Worm (Caenorhabditis elegans) whole organism, L1 larva: ENCODE data around the gene dsh-1.

ENCODE experiments used
- C04F5.9 ChIP-seq: sonication (generic microtip); optimal IDR thresholded peaks from 2 replicates; lab custom pipeline; 2016; ENCODE audit warnings: missing genetic modification characterization, missing compliant biosample characterization
- C34B4.2 ChIP-seq: sonication (generic microtip); optimal IDR thresholded peaks from 2 replicates; lab custom pipeline; 2017; ENCODE audit warnings: mild to moderate bottlenecking, missing genetic modification characterization, missing compliant biosample characterization
- blmp-1 ChIP-seq: fragments of 150-350 bp; optimal IDR thresholded peaks from 2 replicates; lab custom pipeline; 2014; ENCODE audit warnings: missing biosample characterization, missing genetic modification characterization
- ceh-8 ChIP-seq: fragments of 200-800 bp; sonication (Bioruptor generic); optimal IDR thresholded peaks from 2 replicates; lab custom pipeline; 2018; ENCODE audit warnings: mild to moderate bottlenecking, missing genetic modification characterization, moderate library complexity, missing compliant biosample characterization
- ceh-82 ChIP-seq, 3 experiments: fragments of 150-350 bp in 1 of 3; sonication (generic microtip) in 2 of 3; optimal IDR thresholded peaks; 2 replicates each; lab custom pipeline; 2014 to 2017; ENCODE audit warnings: missing biosample characterization in 3 of 3, missing genetic modification characterization in 3 of 3
- efl-1 ChIP-seq, 4 experiments: fragments of 150-350 bp; optimal IDR thresholded peaks in 3 of 4; peaks in 1 of 4; 1 replicate in 1 of 4; 2 replicates in 3 of 4; lab custom pipeline; 2014; ENCODE audit warnings: missing biosample characterization in 2 of 4, missing genetic modification characterization in 2 of 4, missing genetic modification reagents in 2 of 4
- efl-3 ChIP-seq: fragments of 200-800 bp; sonication (Bioruptor generic); optimal IDR thresholded peaks from 2 replicates; lab custom pipeline; 2018; ENCODE audit warnings: mild to moderate bottlenecking, missing genetic modification characterization, missing compliant biosample characterization
- elt-2 ChIP-seq: sonication (generic microtip); optimal IDR thresholded peaks from 2 replicates; lab custom pipeline; 2016; ENCODE audit warnings: missing genetic modification characterization, mild to moderate bottlenecking, inconsistent platforms, missing compliant biosample characterization, missing genetic modification reagents
- ets-5 ChIP-seq: fragments of 200-800 bp; sonication (Bioruptor generic); IDR thresholded peaks from 2 replicates; pipeline ENCODE4 v1.3.6; 2022; ENCODE audit warnings: missing genetic modification characterization, missing compliant biosample characterization
- hlh-4 ChIP-seq: sonication (generic microtip); optimal IDR thresholded peaks from 2 replicates; lab custom pipeline; 2016; ENCODE audit warnings: mild to moderate bottlenecking, missing genetic modification characterization, missing compliant biosample characterization
- irx-1 ChIP-seq: sonication (generic microtip); optimal IDR thresholded peaks from 2 replicates; lab custom pipeline; 2016; ENCODE audit warnings: missing genetic modification characterization, missing compliant biosample characterization
- isw-1 ChIP-seq: fragments of 200-800 bp; sonication (Bioruptor generic); IDR thresholded peaks from 2 replicates; pipeline ENCODE4 v1.3.6; 2022; ENCODE audit warnings: missing genetic modification characterization, missing compliant biosample characterization
- jun-1 ChIP-seq: fragments of 150-350 bp; optimal IDR thresholded peaks from 2 replicates; lab custom pipeline; 2014; ENCODE audit warnings: missing biosample characterization, missing genetic modification reagents, missing genetic modification characterization
- lin-14 ChIP-seq: fragments of 200-800 bp; sonication (Bioruptor generic); optimal IDR thresholded peaks from 2 replicates; lab custom pipeline; 2018; ENCODE audit warnings: mild to moderate bottlenecking, missing genetic modification characterization, moderate library complexity, missing compliant biosample characterization
- lin-35 ChIP-seq, 2 experiments: fragments of 150-350 bp; optimal IDR thresholded peaks; 2 replicates each; lab custom pipeline; 2014; ENCODE audit warnings: missing biosample characterization in 2 of 2, missing genetic modification characterization in 2 of 2, missing genetic modification reagents in 2 of 2
- lir-3 ChIP-seq: sonication (generic microtip); optimal IDR thresholded peaks from 2 replicates; lab custom pipeline; 2016; ENCODE audit warnings: mild to moderate bottlenecking, missing genetic modification characterization, moderate library complexity, missing compliant biosample characterization; ENCODE audit not compliant: poor library complexity
- mab-9 ChIP-seq: fragments of 200-800 bp; sonication (Bioruptor generic); IDR thresholded peaks from 2 replicates; pipeline ENCODE4 v1.3.6; 2022; ENCODE audit warnings: missing genetic modification reagents, missing genetic modification characterization, missing compliant biosample characterization
- mef-2 ChIP-seq: fragments of 150-350 bp; optimal IDR thresholded peaks from 2 replicates; lab custom pipeline; 2014; ENCODE audit warnings: missing biosample characterization, missing genetic modification characterization
- nhr-11 ChIP-seq: fragments of 150-350 bp; optimal IDR thresholded peaks from 2 replicates; lab custom pipeline; 2014; ENCODE audit warnings: missing biosample characterization, missing genetic modification characterization
- nhr-19 ChIP-seq: fragments of 200-800 bp; sonication (Bioruptor generic); conservative IDR thresholded peaks from 2 replicates; pipeline ENCODE4 v1.3.6; 2022; ENCODE audit warnings: missing genetic modification characterization, missing compliant biosample characterization
- nhr-71 ChIP-seq: sonication (generic microtip); optimal IDR thresholded peaks from 2 replicates; lab custom pipeline; 2016; ENCODE audit warnings: mild to moderate bottlenecking, missing genetic modification characterization, moderate library complexity, missing compliant biosample characterization
- nhr-85 ChIP-seq: sonication (generic microtip); peaks from one replicate; lab custom pipeline; 2016; ENCODE audit warnings: missing genetic modification characterization, inconsistent platforms, missing compliant biosample characterization
- pax-3 ChIP-seq: fragments of 200-800 bp; sonication (Bioruptor generic); optimal IDR thresholded peaks from 2 replicates; lab custom pipeline; 2018; ENCODE audit warnings: mild to moderate bottlenecking, missing genetic modification characterization, moderate library complexity, missing compliant biosample characterization
- pqm-1 ChIP-seq: sonication (generic microtip); optimal IDR thresholded peaks from 3 replicates; lab custom pipeline; 2017; ENCODE audit warnings: missing biosample characterization, missing genetic modification characterization
- rnt-1 ChIP-seq: sonication (generic microtip); optimal IDR thresholded peaks from 2 replicates; lab custom pipeline; 2016; ENCODE audit warnings: mild to moderate bottlenecking, missing genetic modification characterization, moderate library complexity, missing compliant biosample characterization
- snpc-4 ChIP-seq: fragments of 150-350 bp; optimal IDR thresholded peaks from 2 replicates; lab custom pipeline; 2014; ENCODE audit warnings: missing biosample characterization, missing genetic modification characterization
- sox-4 ChIP-seq: sonication (generic microtip); optimal IDR thresholded peaks from 2 replicates; lab custom pipeline; 2016; ENCODE audit warnings: missing genetic modification characterization, missing compliant biosample characterization
- swsn-7 ChIP-seq: sonication (generic microtip); optimal IDR thresholded peaks from 2 replicates; lab custom pipeline; 2016; ENCODE audit warnings: missing genetic modification characterization, missing compliant biosample characterization
- tbx-2 ChIP-seq: sonication (generic microtip); optimal IDR thresholded peaks from 2 replicates; lab custom pipeline; 2016; ENCODE audit warnings: missing genetic modification characterization, missing compliant biosample characterization
- unc-130 ChIP-seq: fragments of 150-350 bp; optimal IDR thresholded peaks from 2 replicates; lab custom pipeline; 2017; ENCODE audit warnings: missing biosample characterization, missing genetic modification characterization, inconsistent platforms
- unc-98 ChIP-seq: fragments of 200-800 bp; sonication (Bioruptor generic); IDR thresholded peaks from 2 replicates; pipeline ENCODE4 v1.3.6; 2022; ENCODE audit warnings: missing genetic modification characterization, missing compliant biosample characterization
- zip-4 ChIP-seq: fragments of 200-800 bp; sonication (Bioruptor generic); optimal IDR thresholded peaks from 2 replicates; lab custom pipeline; 2018; ENCODE audit warnings: mild to moderate bottlenecking, missing genetic modification characterization, moderate library complexity, missing compliant biosample characterization

Gene dsh-1

ce11 chrII:5200987-5201582, 24.1 kb downstream of the dsh-1 start (continued):
- peak; percentile 78 for TF ChIP-seq nhr-71 (tag; lab: Kevin White, UChicago)
- no peak for TF ChIP-seq lir-3 (tag; lab: Kevin White, UChicago)
- TF ChIP-seq mef-2 (tag; lab: Kevin White, UChicago) = no peak
- TF ChIP-seq C34B4.2 (tag; lab: Kevin White, UChicago) = no peak

ce11 chrII:5200205-5200604, 25.0 kb downstream of the dsh-1 start:
- TF ChIP-seq nhr-85 (tag; lab: Kevin White, UChicago) (peak; percentile 27), rnt-1 (tag; lab: Kevin White, UChicago) (peak; percentile 39), nhr-71 (tag; lab: Kevin White, UChicago) (peak; percentile 44), snpc-4 (peak; percentile 96), swsn-7 (tag; lab: Kevin White, UChicago) (peak; percentile 12), efl-1 (optimal IDR thresholded peaks at IDR 0.05; lab: Kevin White, UChicago) (peak in 1 of 2 experiments; percentile 25), efl-1 (GFP tag; optimal IDR thresholded peaks at IDR 0.05 in 1 of 2; lab: Kevin White, UChicago) (peak in 1 of 2 experiments; percentile 14), nhr-19 (GFP tag; lab: Robert Waterston, UW) (peak; percentile 62)
- TF ChIP-seq, all 84 proteins: peak for 7; not testable (repeated sequence) for 77

ce11 chrII:5199497-5199896, 25.7 kb downstream of the dsh-1 start, which contains the start of gene msp-50:
Gene msp-50, plus strand, starts transcription at chrII:5199797.
- TF ChIP-seq unc-130 (tag; lab: Kevin White, UChicago) = no peak
- no peak for TF ChIP-seq efl-1 (optimal IDR thresholded peaks at IDR 0.05; lab: Kevin White, UChicago)
- no peak for TF ChIP-seq efl-1 (GFP tag; optimal IDR thresholded peaks at IDR 0.05 in 1 of 2; lab: Kevin White, UChicago)
- no peak for TF ChIP-seq ceh-8 (GFP tag; lab: Kevin White, UChicago)
- no peak for TF ChIP-seq zip-4
- TF ChIP-seq tbx-2 (tag; lab: Kevin White, UChicago) = no peak
- no peak for TF ChIP-seq hlh-4 (tag; lab: Kevin White, UChicago)
- TF ChIP-seq pax-3 (tag; lab: Kevin White, UChicago) = no peak
- no peak for TF ChIP-seq blmp-1 (tag; lab: Kevin White, UChicago)
- no peak for TF ChIP-seq ceh-82 (tag; optimal IDR thresholded peaks at IDR 0.05; lab: Kevin White, UChicago)
- TF ChIP-seq, all 84 proteins: peak for 0

ce11 chrII:5195504-5195903, 29.7 kb downstream of the dsh-1 start, which contains the start of gene C34F11.5:
Gene C34F11.5, plus strand, starts transcription at chrII:5195804.
- TF ChIP-seq ets-5 (GFP tag; lab: Robert Waterston, UW) = no peak
- no peak for TF ChIP-seq elt-2 (tag; lab: Kevin White, UChicago)
- no peak for TF ChIP-seq lir-3 (tag; lab: Kevin White, UChicago)
- TF ChIP-seq pqm-1 (tag; lab: Kevin White, UChicago) = no peak
- TF ChIP-seq pax-3 (tag; lab: Kevin White, UChicago) = no peak
- no peak for TF ChIP-seq jun-1 (tag; lab: Kevin White, UChicago)
- TF ChIP-seq mab-9 = no peak
- TF ChIP-seq isw-1 (GFP tag; lab: Robert Waterston, UW) = no peak
- TF ChIP-seq C04F5.9 (tag; lab: Kevin White, UChicago) = no peak

- TF ChIP-seq sox-4 = no peak
- no peak for TF ChIP-seq nhr-85 (tag; lab: Kevin White, UChicago)
- TF ChIP-seq hlh-4 (tag; lab: Kevin White, UChicago) = no peak
- TF ChIP-seq, all 84 proteins: peak for 0
Measured at ce11 chrII:5194066-5194465, 31.1 kb downstream of the dsh-1 start, which contains the start of gene msp-49. Gene msp-49, plus strand, starts transcription at chrII:5194366.

ce11 chrII:5191766-5192165, 33.4 kb downstream of the dsh-1 start:
- TF ChIP-seq jun-1 (tag; lab: Kevin White, UChicago) (peak; percentile 25), lin-35 (GFP tag; optimal IDR thresholded peaks at IDR 0.05; lab: Kevin White, UChicago) (peak in 1 of 2 experiments; percentile 22), elt-2 (tag; lab: Kevin White, UChicago) (peak; percentile 96), lin-14 (GFP tag; lab: Kevin White, UChicago) (no peak), efl-1 (optimal IDR thresholded peaks at IDR 0.05; lab: Kevin White, UChicago) (no peak), efl-1 (GFP tag; optimal IDR thresholded peaks at IDR 0.05 in 1 of 2; lab: Kevin White, UChicago) (peak in 1 of 2 experiments; percentile 70), efl-3 (no peak), isw-1 (GFP tag; lab: Robert Waterston, UW) (no peak), sox-4 (no peak), mef-2 (tag; lab: Kevin White, UChicago) (no peak), ceh-82 (tag; optimal IDR thresholded peaks at IDR 0.05; lab: Kevin White, UChicago) (no peak), zip-4 (no peak), irx-1 (tag; lab: Kevin White, UChicago) (no peak), unc-98 (GFP tag; lab: Robert Waterston, UW) (no peak), pqm-1 (tag; lab: Kevin White, UChicago) (no peak), nhr-11 (tag; lab: Kevin White, UChicago) (no peak)
